Fruit fly (Drosophila melanogaster): ENCODE results near the gene CG33159.

The CG33159 gene

dm6 chr3L:3178530-3179096, 25.6 kb downstream of the CG33159 start, which contains the start of the genes MnM and Girdin (continued):
- TF ChIP-seq cato (GFP tag; optimal IDR thresholded peaks at IDR 0.05; ENCODE audit: borderline replicate concordance) = no peak
- peak; percentile 87 for TF ChIP-seq HLH54F (GFP tag; optimal IDR thresholded peaks at IDR 0.05)
- TF ChIP-seq aop (GFP tag; IDR thresholded peaks at IDR 0.05) = no peak
- peak; percentile 71 for TF ChIP-seq Opbp (GFP tag; IDR thresholded peaks at IDR 0.05; ENCODE audit: partially characterized antibody)
- TF ChIP-seq run (tag; optimal IDR thresholded peaks at IDR 0.05) = no peak
- peak in 1 of 2 experiments; percentile 41 for TF ChIP-seq bsh (GFP tag; optimal IDR thresholded peaks at IDR 0.05)
- TF ChIP-seq CG17612 (GFP tag; IDR thresholded peaks at IDR 0.05) = no peak
- TF ChIP-seq Eip74EF (GFP tag; optimal IDR thresholded peaks at IDR 0.05) = no peak
- TF ChIP-seq klu (GFP tag; IDR thresholded peaks at IDR 0.05) = 0 out of 2 replicates have a peak, but pooled peaks have one; percentile 13
- TF ChIP-seq phol (tag; optimal IDR thresholded peaks at IDR 0.05) = peak; percentile 65
- TF ChIP-seq NfI (GFP tag; optimal IDR thresholded peaks at IDR 0.05) = peak; percentile 53
- no peak for TF ChIP-seq ash1 (GFP tag; optimal IDR thresholded peaks at IDR 0.05)
- peak; percentile 19 for TF ChIP-seq Six4 (GFP tag; optimal IDR thresholded peaks at IDR 0.05)
- no peak for TF ChIP-seq sr (GFP tag; IDR thresholded peaks at IDR 0.05)
- peak; percentile 16; the same call in 1 of the 3 replicates for TF ChIP-seq zfh1 (GFP tag; IDR thresholded peaks at IDR 0.05)
- TF ChIP-seq grn (GFP tag; optimal IDR thresholded peaks at IDR 0.05) = no peak
- no peak for TF ChIP-seq CG15269 (tag; optimal IDR thresholded peaks at IDR 0.05)
- TF ChIP-seq CG7786 (GFP tag; optimal IDR thresholded peaks at IDR 0.05) = peak; percentile 86
- peak; percentile 78 for TF ChIP-seq gsb-n (tag; optimal IDR thresholded peaks at IDR 0.05)
- no peak for TF ChIP-seq CG10565 (GFP tag; optimal IDR thresholded peaks at IDR 0.05)
- TF ChIP-seq Gug (GFP tag; IDR thresholded peaks at IDR 0.05) = peak; percentile 56; the same call in 2 of the 4 replicates
- TF ChIP-seq CG10267 (tag; optimal IDR thresholded peaks at IDR 0.05) = peak; percentile 55
- peak; percentile 43 for TF ChIP-seq Max (GFP tag; optimal IDR thresholded peaks at IDR 0.05)
- peak; percentile 82 for TF ChIP-seq Antp (GFP tag; optimal IDR thresholded peaks at IDR 0.05)
- no peak for TF ChIP-seq C15 (GFP tag; IDR thresholded peaks at IDR 0.05)
- TF ChIP-seq Taf1 (GFP tag; IDR thresholded peaks at IDR 0.05) = no peak
- TF ChIP-seq CG10543 (GFP tag; optimal IDR thresholded peaks at IDR 0.05) = peak; percentile 64
- TF ChIP-seq Sin3A (optimal IDR thresholded peaks at IDR 0.05) = peak; percentile 99
- peak; percentile 56 for TF ChIP-seq lmd (GFP tag; IDR thresholded peaks at IDR 0.05)
- TF ChIP-seq hb (GFP tag; IDR thresholded peaks at IDR 0.05; ENCODE audit: partially characterized antibody) = peak; percentile 76; the same call in 2 of the 3 replicates
- TF ChIP-seq CG11504 (tag; optimal IDR thresholded peaks at IDR 0.05) = no peak
- peak; percentile 28 for TF ChIP-seq da (GFP tag; optimal IDR thresholded peaks at IDR 0.05)
- TF ChIP-seq CG18619 (GFP tag; optimal IDR thresholded peaks at IDR 0.05) = peak; percentile 36
- peak; percentile 62; the same call in 1 of the 2 replicates for TF ChIP-seq NFAT (GFP tag; IDR thresholded peaks at IDR 0.05)
- TF ChIP-seq Dfd (GFP tag; optimal IDR thresholded peaks at IDR 0.05) = no peak
- peak; percentile 34; the same call in 1 of the 2 replicates for TF ChIP-seq CG11247 (GFP tag; IDR thresholded peaks at IDR 0.05)
- no peak for TF ChIP-seq eve (GFP tag; optimal IDR thresholded peaks at IDR 0.05)
- 0 out of 3 replicates have a peak, but pooled peaks have one; percentile 43 for TF ChIP-seq CG7963 (GFP tag; IDR thresholded peaks at IDR 0.05; ENCODE audit: partially characterized antibody)
- TF ChIP-seq stwl (tag; optimal IDR thresholded peaks at IDR 0.05) = peak; percentile 33
- peak; percentile 98 for TF ChIP-seq Ets65A (GFP tag)
- TF ChIP-seq scrt (GFP tag; optimal IDR thresholded peaks at IDR 0.05) = no peak
- TF ChIP-seq tin (GFP tag; optimal IDR thresholded peaks at IDR 0.05) = peak; percentile 69
- peak; percentile 73 for TF ChIP-seq Dip3 (GFP tag; optimal IDR thresholded peaks at IDR 0.05)
- no peak for TF ChIP-seq insv (GFP tag; optimal IDR thresholded peaks at IDR 0.05)
- TF ChIP-seq ftz-f1 (GFP tag; optimal IDR thresholded peaks at IDR 0.05) = no peak
- TF ChIP-seq lbe (GFP tag; optimal IDR thresholded peaks at IDR 0.05) = no peak
- TF ChIP-seq jumu (GFP tag; optimal IDR thresholded peaks at IDR 0.05) = peak; percentile 86
- no peak for TF ChIP-seq CG4707 (GFP tag; optimal IDR thresholded peaks at IDR 0.05)
- peak; percentile 63 for TF ChIP-seq MESR4 (GFP tag; optimal IDR thresholded peaks at IDR 0.05)
- TF ChIP-seq CG3726 (GFP tag; IDR thresholded peaks at IDR 0.05) = no peak
